Worm (Caenorhabditis elegans) whole organism, young adult: ENCODE data around the gene str-200.
"Not testable (repeated sequence)": the region's sequence is repeated elsewhere in the genome, so short reads cannot be mapped to it uniquely, and the experiment has no call there.

Experiments used
- B0019.2 ChIP-seq: fragments of 200-800 bp; sonication (Bioruptor generic); conservative IDR thresholded peaks from 2 replicates; pipeline ENCODE4 v1.3.6; 2022; ENCODE audit warnings: missing genetic modification reagents, missing genetic modification characterization, missing compliant biosample characterization
- C06A6.2 ChIP-seq: fragments of 200-800 bp; sonication (Bioruptor generic); conservative IDR thresholded peaks from 2 replicates; pipeline ENCODE4 v1.3.6; 2022; ENCODE audit warnings: missing genetic modification characterization, missing compliant biosample characterization
- D2030.7 ChIP-seq: fragments of 200-800 bp; sonication (Bioruptor generic); IDR thresholded peaks from 2 replicates; pipeline ENCODE4 v1.3.6; 2022; ENCODE audit warnings: missing genetic modification reagents, missing genetic modification characterization, missing compliant biosample characterization
- F23B12.7 ChIP-seq: sonication (generic microtip); optimal IDR thresholded peaks from 2 replicates; lab custom pipeline; 2017; ENCODE audit warnings: missing genetic modification characterization, mild to moderate bottlenecking, missing compliant biosample characterization, antibody characterized with exemption, moderate library complexity; ENCODE audit not compliant: insufficient read depth
- F49E8.2 ChIP-seq: sonication (generic microtip); optimal IDR thresholded peaks from 3 replicates; lab custom pipeline; 2017; ENCODE audit warnings: missing genetic modification characterization, mild to moderate bottlenecking, missing compliant biosample characterization, antibody characterized with exemption, moderate library complexity; ENCODE audit not compliant: insufficient read depth
- F57C9.4 ChIP-seq: sonication (generic microtip); optimal IDR thresholded peaks from 2 replicates; lab custom pipeline; 2017; ENCODE audit warnings: mild to moderate bottlenecking, missing genetic modification characterization, missing compliant biosample characterization
- K11D2.4 ChIP-seq: fragments of 200-800 bp; sonication (Bioruptor generic); IDR thresholded peaks from 2 replicates; pipeline ENCODE4 v1.3.6; 2022; ENCODE audit warnings: missing genetic modification reagents, missing genetic modification characterization, missing compliant biosample characterization
- Y53F4B.3 ChIP-seq: fragments of 200-800 bp; sonication (Bioruptor generic); IDR thresholded peaks from 2 replicates; pipeline ENCODE4 v1.3.6; 2022; ENCODE audit warnings: missing genetic modification reagents, missing genetic modification characterization, missing compliant biosample characterization
- aptf-3 ChIP-seq: fragments of 200-800 bp; sonication (Bioruptor generic); IDR thresholded peaks from 2 replicates; pipeline ENCODE4 v1.3.6; 2022; ENCODE audit warnings: missing genetic modification characterization, missing compliant biosample characterization
- athp-1 ChIP-seq: sonication (generic microtip); optimal IDR thresholded peaks from 2 replicates; lab custom pipeline; 2017; ENCODE audit warnings: mild to moderate bottlenecking, missing genetic modification characterization, missing compliant biosample characterization
- attf-5 ChIP-seq: fragments of 200-800 bp; sonication (Bioruptor generic); optimal IDR thresholded peaks from 2 replicates; lab custom pipeline; 2018; ENCODE audit warnings: mild to moderate bottlenecking, missing genetic modification characterization, missing compliant biosample characterization
- attf-6 ChIP-seq: fragments of 200-800 bp; sonication (Bioruptor generic); IDR thresholded peaks from 2 replicates; pipeline ENCODE4 v1.3.6; 2022; ENCODE audit warnings: missing genetic modification reagents, missing genetic modification characterization, missing compliant biosample characterization
- ccch-3 ChIP-seq: fragments of 200-800 bp; sonication (Bioruptor generic); optimal IDR thresholded peaks from 2 replicates; lab custom pipeline; 2018; ENCODE audit warnings: mild to moderate bottlenecking, missing genetic modification characterization, missing compliant biosample characterization
- ceh-40 ChIP-seq: fragments of 200-800 bp; sonication (Bioruptor generic); IDR thresholded peaks from 2 replicates; pipeline ENCODE4 v1.3.6; 2022; ENCODE audit warnings: missing genetic modification characterization, missing compliant biosample characterization
- dox-1 ChIP-seq: fragments of 200-800 bp; sonication (Bioruptor generic); IDR thresholded peaks from 2 replicates; pipeline ENCODE4 v1.3.6; 2022; ENCODE audit warnings: missing genetic modification reagents, missing genetic modification characterization, missing compliant biosample characterization
- egrh-3 ChIP-seq: fragments of 200-800 bp; sonication (Bioruptor generic); IDR thresholded peaks from 2 replicates; pipeline ENCODE4 v1.3.6; 2022; ENCODE audit warnings: missing genetic modification reagents, missing genetic modification characterization, missing compliant biosample characterization
- ekl-4 ChIP-seq: fragments of 200-800 bp; sonication (Bioruptor generic); IDR thresholded peaks from 2 replicates; pipeline ENCODE4 v1.3.6; 2022; ENCODE audit warnings: missing genetic modification reagents, missing genetic modification characterization, missing compliant biosample characterization
- fkh-3 ChIP-seq: sonication (generic microtip); optimal IDR thresholded peaks from 2 replicates; lab custom pipeline; 2016; ENCODE audit warnings: mild to moderate bottlenecking, missing genetic modification characterization, missing compliant biosample characterization
- hmg-1.2 ChIP-seq: fragments of 200-800 bp; sonication (Bioruptor generic); IDR thresholded peaks from 2 replicates; pipeline ENCODE4 v1.3.6; 2022; ENCODE audit warnings: missing genetic modification reagents, missing genetic modification characterization, missing compliant biosample characterization
- hmg-20 ChIP-seq: fragments of 200-800 bp; sonication (Bioruptor generic); IDR thresholded peaks from 2 replicates; pipeline ENCODE4 v1.3.6; 2022; ENCODE audit warnings: missing genetic modification reagents, missing genetic modification characterization, missing compliant biosample characterization
- lin-35 ChIP-seq, 3 experiments: fragments of 150-350 bp in 2 of 3; sonication (generic microtip) in 1 of 3; optimal IDR thresholded peaks; 2 replicates each; lab custom pipeline; 2014 to 2018; ENCODE audit warnings: missing biosample characterization in 3 of 3, missing genetic modification characterization in 3 of 3, missing genetic modification reagents in 3 of 3
- lin-40 ChIP-seq: sonication (generic microtip); optimal IDR thresholded peaks from 2 replicates; lab custom pipeline; 2016; ENCODE audit warnings: missing genetic modification characterization, mild to moderate bottlenecking, missing compliant biosample characterization, missing genotype, missing genetic modification reagents
- madf-10 ChIP-seq: sonication (generic microtip); optimal IDR thresholded peaks from 2 replicates; lab custom pipeline; 2016; ENCODE audit warnings: mild to moderate bottlenecking, missing genetic modification characterization, missing compliant biosample characterization
- mcd-1 ChIP-seq: fragments of 200-800 bp; sonication (Bioruptor generic); IDR thresholded peaks from 2 replicates; pipeline ENCODE4 v1.3.6; 2022; ENCODE audit warnings: missing genetic modification reagents, missing genetic modification characterization, missing compliant biosample characterization
- nfya-2 ChIP-seq: fragments of 200-800 bp; sonication (Bioruptor generic); IDR thresholded peaks from 2 replicates; pipeline ENCODE4 v1.3.6; 2022; ENCODE audit warnings: missing genetic modification reagents, missing genetic modification characterization, missing compliant biosample characterization
- nfyb-1 ChIP-seq: fragments of 200-800 bp; sonication (Bioruptor generic); IDR thresholded peaks from 2 replicates; pipeline ENCODE4 v1.3.6; 2022; ENCODE audit warnings: missing genetic modification reagents, missing genetic modification characterization, missing compliant biosample characterization
- nhr-179 ChIP-seq: sonication (generic microtip); optimal IDR thresholded peaks from 2 replicates; lab custom pipeline; 2016; ENCODE audit warnings: mild to moderate bottlenecking, missing genetic modification characterization, missing compliant biosample characterization
- pbrm-1 ChIP-seq: fragments of 200-800 bp; sonication (Bioruptor generic); IDR thresholded peaks from 2 replicates; pipeline ENCODE4 v1.3.6; 2022; ENCODE audit warnings: missing genetic modification reagents, missing genetic modification characterization, missing compliant biosample characterization
- rpc-1 ChIP-seq, 2 experiments: fragments of 150-350 bp in 1 of 2; sonication (generic microtip) in 1 of 2; optimal IDR thresholded peaks; 2 replicates each; lab custom pipeline; 2014 to 2018; ENCODE audit warnings: missing biosample characterization in 1 of 2, missing genetic modification characterization in 1 of 2, missing genetic modification reagents in 1 of 2, missing genotype in 1 of 2
- sea-2 ChIP-seq: fragments of 200-800 bp; sonication (Bioruptor generic); IDR thresholded peaks from 2 replicates; pipeline ENCODE4 v1.3.6; 2022; ENCODE audit warnings: missing genetic modification characterization, missing compliant biosample characterization
- sptf-2 ChIP-seq: fragments of 200-800 bp; sonication (Bioruptor generic); optimal IDR thresholded peaks from 2 replicates; lab custom pipeline; 2018; ENCODE audit warnings: mild to moderate bottlenecking, missing genetic modification characterization, missing compliant biosample characterization
- zfh-2 ChIP-seq: fragments of 200-800 bp; sonication (Bioruptor generic); conservative IDR thresholded peaks from 2 replicates; pipeline ENCODE4 v1.3.6; 2022; ENCODE audit warnings: missing genetic modification reagents, missing genetic modification characterization, missing compliant biosample characterization
- ztf-25 ChIP-seq: fragments of 200-800 bp; sonication (Bioruptor generic); IDR thresholded peaks from 2 replicates; pipeline ENCODE4 v1.3.6; 2022; ENCODE audit warnings: missing genetic modification reagents, missing genetic modification characterization, missing compliant biosample characterization

str-200 gene

DNA sequence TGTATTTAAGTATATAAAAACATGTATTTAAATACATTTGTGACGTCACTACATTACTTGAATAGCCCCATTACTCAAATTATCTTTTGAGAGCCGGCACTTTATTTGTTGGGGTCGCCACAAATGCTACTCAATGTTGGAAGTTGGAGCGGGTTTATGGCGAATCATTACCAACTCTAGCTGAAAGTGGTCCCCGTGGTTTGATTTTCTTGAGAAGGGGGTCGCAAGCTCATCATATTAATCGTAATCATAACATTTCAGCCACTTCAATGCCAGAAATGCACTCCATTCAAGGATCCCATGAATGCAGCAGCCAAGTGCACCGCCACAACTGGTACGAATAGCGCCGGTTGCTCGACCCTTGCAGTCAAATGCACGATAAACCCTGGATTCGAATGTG lies 6.3 kb upstream of the str-200 start, which contains the start of gene F20E11.7:
F20E11.7 (plus strand) TSS at position 301 of the 400 bp plus-strand sequence.
- not testable (repeated sequence) for TF ChIP-seq nfya-2; fkh-3 (tag; lab: Kevin White, UChicago); ekl-4 (GFP tag; lab: Robert Waterston, UW)
- TF ChIP-seq, all 124 proteins: peak for 0; not testable (repeated sequence) for 124

DNA sequence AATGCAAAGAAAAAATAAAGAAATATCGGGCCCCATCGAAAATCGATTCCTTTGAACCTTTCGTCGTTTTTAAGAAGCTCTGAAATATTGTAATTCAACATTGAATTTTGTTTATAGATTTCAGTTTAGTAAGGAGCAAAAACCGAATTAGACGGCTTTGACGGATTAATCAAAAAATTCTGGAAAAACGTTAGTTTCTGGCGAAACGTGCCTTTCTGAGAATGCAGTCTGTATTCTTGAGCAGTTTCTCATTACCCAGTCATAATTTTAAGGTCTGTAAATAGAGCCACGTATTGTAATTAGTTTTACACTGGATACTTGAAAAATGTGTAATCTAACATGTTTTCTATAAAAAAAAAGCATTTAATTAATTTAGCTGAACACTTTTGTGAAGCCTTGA lies 2.1 kb upstream of the str-200 start, which contains the start of gene srz-48:
srz-48 (minus strand) TSS at position 101 of the 400 bp plus-strand sequence.
- TF ChIP-seq Y53F4B.3 (no peak), D2030.7 (GFP tag; lab: Robert Waterston, UW) (no peak), fkh-3 (tag; lab: Kevin White, UChicago) (no peak), nhr-179 (tag; lab: Kevin White, UChicago) (no peak), pbrm-1 (GFP tag; lab: Robert Waterston, UW) (no peak), C06A6.2 (GFP tag; lab: Robert Waterston, UW) (no peak), ccch-3 (GFP tag; lab: Kevin White, UChicago) (no peak), sea-2 (GFP tag; lab: Robert Waterston, UW) (no peak), attf-6 (GFP tag; lab: Robert Waterston, UW) (no peak), hmg-1.2 (no peak), ztf-25 (no peak), hmg-20 (no peak)

DNA sequence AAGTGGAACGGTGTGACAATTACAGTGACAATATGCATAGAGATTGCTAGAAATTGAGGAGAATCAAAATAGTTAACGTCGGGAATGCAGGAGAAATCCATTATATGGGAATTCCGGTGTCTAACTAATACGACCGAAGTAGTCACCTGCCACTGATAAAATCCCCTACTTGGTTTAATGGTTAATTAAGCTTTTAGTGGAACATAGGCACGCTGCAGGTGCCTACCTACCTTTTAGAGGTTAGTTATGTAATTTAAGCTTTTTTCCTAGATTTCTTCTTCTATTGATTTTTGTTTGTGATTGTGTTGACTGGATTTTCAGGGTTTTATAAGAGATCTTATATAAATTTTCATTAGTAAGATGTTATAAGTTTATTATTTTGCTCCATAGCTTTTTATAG lies 1.8 kb downstream of the str-200 start, which contains the start of gene srh-203:
srh-203 (minus strand) TSS at position 101 of the 400 bp plus-strand sequence.
- TF ChIP-seq F23B12.7 (tag; lab: Kevin White, UChicago); aptf-3 (GFP tag; lab: Robert Waterston, UW); F57C9.4 (tag; lab: Kevin White, UChicago): not testable (repeated sequence)

DNA sequence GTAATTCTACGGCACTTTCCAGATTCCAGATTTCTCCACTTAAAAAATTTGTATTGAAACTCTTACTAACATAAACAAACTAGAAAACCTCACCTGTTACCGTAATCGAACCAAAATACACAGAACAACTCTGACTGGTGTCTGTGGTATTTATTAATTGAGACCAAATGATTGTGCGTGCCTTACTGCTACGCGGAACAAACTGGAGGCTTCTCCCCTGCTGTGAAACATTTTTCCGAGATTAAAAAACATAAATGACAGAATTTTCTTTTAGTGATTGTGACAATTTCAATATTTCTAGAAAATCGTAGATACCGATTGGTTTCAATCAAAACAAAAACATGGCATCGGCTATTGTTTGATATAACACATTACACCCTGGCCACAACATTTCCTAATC lies 8.1 kb downstream of the str-200 start:
- TF ChIP-seq dox-1 (no peak), F57C9.4 (tag; lab: Kevin White, UChicago) (no peak), sptf-2 (GFP tag; lab: Kevin White, UChicago) (no peak), nhr-179 (tag; lab: Kevin White, UChicago) (no peak), ekl-4 (GFP tag; lab: Robert Waterston, UW) (no peak), B0019.2 (GFP tag; lab: Robert Waterston, UW) (no peak), zfh-2 (no peak), F49E8.2 (tag; lab: Kevin White, UChicago) (no peak), egrh-3 (no peak), rpc-1 (optimal IDR thresholded peaks at IDR 0.05; lab: Kevin White, UChicago) (no peak), rpc-1 (tag; optimal IDR thresholded peaks at IDR 0.05; lab: Kevin White, UChicago) (no peak), ceh-40 (GFP tag; lab: Robert Waterston, UW) (no peak), athp-1 (tag; lab: Kevin White, UChicago) (no peak), lin-40 (no peak), attf-5 (no peak), mcd-1 (GFP tag; lab: Robert Waterston, UW) (no peak), madf-10 (tag; lab: Kevin White, UChicago) (no peak), nfyb-1 (GFP tag; lab: Robert Waterston, UW) (no peak), K11D2.4 (no peak), lin-35 (GFP tag; optimal IDR thresholded peaks at IDR 0.05; lab: Kevin White, UChicago) (no peak)
